Fruit fly (Drosophila melanogaster): Measurements from ENCODE around the gene CG31121.

dm6 chr3R:24876843-24877457, 17.5 kb downstream of the CG31121 start, which contains the start of the genes CG11089 and CG31381:
- TF ChIP-seq kay (GFP tag; ENCODE audit: borderline replicate concordance) (no peak), tj (GFP tag; optimal IDR thresholded peaks at IDR 0.05) (peak; percentile 46), CG14711 (tag; optimal IDR thresholded peaks at IDR 0.05) (no peak), Mnt (GFP tag; optimal IDR thresholded peaks at IDR 0.05) (peak; percentile 80), pad (GFP tag; optimal IDR thresholded peaks at IDR 0.05) (no peak), Crg-1 (GFP tag; optimal IDR thresholded peaks at IDR 0.05) (no peak), Hr96 (GFP tag; optimal IDR thresholded peaks at IDR 0.05) (no peak), ovo (GFP tag; optimal IDR thresholded peaks at IDR 0.05) (no peak)
